Worm (Caenorhabditis elegans) whole organism, mixed stage, embryonic: Measurements from ENCODE around the gene rif-1.1.

Experiments used
- M03D4.4 ChIP-seq: sonication (generic microtip); optimal IDR thresholded peaks from 2 replicates; lab custom pipeline; 2017; ENCODE audit warnings: mild to moderate bottlenecking, missing genetic modification characterization, missing compliant biosample characterization
- blmp-1 ChIP-seq: fragments of 150-350 bp; optimal IDR thresholded peaks from 2 replicates; lab custom pipeline; 2014; ENCODE audit warnings: missing biosample characterization, missing genetic modification characterization
- ceh-43 ChIP-seq: fragments of 200-800 bp; sonication (Bioruptor generic); optimal IDR thresholded peaks from 2 replicates; lab custom pipeline; 2018; ENCODE audit warnings: mild to moderate bottlenecking, missing genetic modification characterization, moderate library complexity, missing compliant biosample characterization
- ceh-83 ChIP-seq: fragments of 200-800 bp; sonication (Bioruptor generic); optimal IDR thresholded peaks from 2 replicates; lab custom pipeline; 2018; ENCODE audit warnings: mild to moderate bottlenecking, missing genetic modification characterization, missing compliant biosample characterization
- ces-1 ChIP-seq: fragments of 150-350 bp; optimal IDR thresholded peaks from 2 replicates; lab custom pipeline; 2014; ENCODE audit warnings: missing biosample characterization, missing genetic modification reagents, missing genetic modification characterization
- drap-1 ChIP-seq: fragments of 200-800 bp; sonication (Bioruptor generic); optimal IDR thresholded peaks from 3 replicates; lab custom pipeline; 2018; ENCODE audit warnings: mild to moderate bottlenecking, missing genetic modification characterization, missing compliant biosample characterization
- elt-1 ChIP-seq: sonication (generic microtip); optimal IDR thresholded peaks from 2 replicates; lab custom pipeline; 2017; ENCODE audit warnings: missing genetic modification characterization, mild to moderate bottlenecking, missing compliant biosample characterization, antibody characterized with exemption, moderate library complexity, borderline replicate concordance; ENCODE audit not compliant: insufficient read depth
- elt-3 ChIP-seq: fragments of 150-350 bp; optimal IDR thresholded peaks from 2 replicates; lab custom pipeline; 2014; ENCODE audit warnings: missing biosample characterization, missing genetic modification characterization
- flh-1 ChIP-seq: fragments of 200-800 bp; sonication (Bioruptor generic); optimal IDR thresholded peaks from 2 replicates; lab custom pipeline; 2018; ENCODE audit warnings: mild to moderate bottlenecking, missing genetic modification characterization, moderate library complexity, missing compliant biosample characterization
- ham-2 ChIP-seq: fragments of 200-800 bp; sonication (Bioruptor generic); optimal IDR thresholded peaks from 2 replicates; lab custom pipeline; 2018; ENCODE audit warnings: mild to moderate bottlenecking, missing genetic modification characterization, missing compliant biosample characterization
- hlh-1 ChIP-seq: fragments of 150-350 bp; optimal IDR thresholded peaks from 2 replicates; lab custom pipeline; 2014; ENCODE audit warnings: missing biosample characterization, missing genetic modification reagents, missing genetic modification characterization
- lin-13 ChIP-seq: fragments of 150-350 bp; optimal IDR thresholded peaks from 2 replicates; lab custom pipeline; 2014; ENCODE audit warnings: missing biosample characterization, missing genetic modification characterization
- lin-32 ChIP-seq: fragments of 200-800 bp; sonication (Bioruptor generic); optimal IDR thresholded peaks from 2 replicates; lab custom pipeline; 2018; ENCODE audit warnings: mild to moderate bottlenecking, missing genetic modification characterization, missing compliant biosample characterization
- lsy-2 ChIP-seq: fragments of 150-350 bp; optimal IDR thresholded peaks from 2 replicates; lab custom pipeline; 2014; ENCODE audit warnings: missing biosample characterization, missing genetic modification characterization
- mab-5 ChIP-seq: fragments of 150-350 bp; optimal IDR thresholded peaks from 2 replicates; lab custom pipeline; 2014; ENCODE audit warnings: missing biosample characterization, missing genetic modification characterization
- mep-1 ChIP-seq: fragments of 150-350 bp; optimal IDR thresholded peaks from 2 replicates; lab custom pipeline; 2017; ENCODE audit warnings: missing biosample characterization, missing genetic modification reagents, missing genetic modification characterization, inconsistent platforms
- mls-2 ChIP-seq: sonication (generic microtip); optimal IDR thresholded peaks from 2 replicates; lab custom pipeline; 2016; ENCODE audit warnings: mild to moderate bottlenecking, missing genetic modification characterization, moderate library complexity, missing compliant biosample characterization
- nhr-237 ChIP-seq: fragments of 150-350 bp; optimal IDR thresholded peaks from 2 replicates; lab custom pipeline; 2014; ENCODE audit warnings: missing biosample characterization, missing genetic modification characterization
- nhr-28 ChIP-seq: fragments of 150-350 bp; optimal IDR thresholded peaks from 2 replicates; lab custom pipeline; 2014; ENCODE audit warnings: missing biosample characterization, missing genetic modification characterization
- nhr-76 ChIP-seq: sonication (generic microtip); optimal IDR thresholded peaks from 2 replicates; lab custom pipeline; 2017; ENCODE audit warnings: missing biosample characterization, missing genetic modification characterization
- pha-4 ChIP-seq: fragments of 150-350 bp; optimal IDR thresholded peaks from 2 replicates; lab custom pipeline; 2018; ENCODE audit warnings: missing biosample characterization, missing genetic modification reagents, missing genetic modification characterization
- snpc-4 ChIP-seq: fragments of 150-350 bp; optimal IDR thresholded peaks from 2 replicates; lab custom pipeline; 2014; ENCODE audit warnings: missing biosample characterization, missing genetic modification characterization
- sptf-1 ChIP-seq: sonication (generic microtip); optimal IDR thresholded peaks from 2 replicates; lab custom pipeline; 2017; ENCODE audit warnings: mild to moderate bottlenecking, missing genetic modification characterization, moderate library complexity, missing compliant biosample characterization
- tbx-8 ChIP-seq: fragments of 200-800 bp; sonication (Bioruptor generic); optimal IDR thresholded peaks from 2 replicates; lab custom pipeline; 2018; ENCODE audit warnings: mild to moderate bottlenecking, missing genetic modification characterization, moderate library complexity, missing compliant biosample characterization
- unc-120 ChIP-seq: sonication (generic microtip); optimal IDR thresholded peaks from 2 replicates; lab custom pipeline; 2017; ENCODE audit warnings: missing genetic modification characterization, missing compliant biosample characterization; ENCODE audit not compliant: poor library complexity, severe bottlenecking
- unc-39 ChIP-seq: fragments of 150-350 bp; optimal IDR thresholded peaks from 2 replicates; lab custom pipeline; 2014; ENCODE audit warnings: missing biosample characterization, missing genetic modification characterization
- unc-62 ChIP-seq: fragments of 150-350 bp; optimal IDR thresholded peaks from 2 replicates; lab custom pipeline; 2014; ENCODE audit warnings: missing biosample characterization, missing genetic modification reagents, missing genetic modification characterization
- zip-8 ChIP-seq: fragments of 150-350 bp; optimal IDR thresholded peaks from 2 replicates; lab custom pipeline; 2014; ENCODE audit warnings: missing biosample characterization, missing genetic modification characterization

rif-1.1 gene

ce11 chrIV:17463108-17463608 lies 2.1 kb upstream of the rif-1.1 start, which contains the start of gene F11E6.10:
Gene F11E6.10, minus strand, starts transcription at chrIV:17463158.
- TF ChIP-seq ham-2 (GFP tag; lab: Kevin White, UChicago) (no peak), unc-62 (GFP tag; lab: Kevin White, UChicago) (no peak), lin-32 (GFP tag; lab: Kevin White, UChicago) (no peak), tbx-8 (GFP tag; lab: Kevin White, UChicago) (no peak), ces-1 (GFP tag; lab: Kevin White, UChicago) (no peak), sptf-1 (tag; lab: Kevin White, UChicago) (no peak), unc-39 (tag; lab: Kevin White, UChicago) (no peak)

- TF ChIP-seq ceh-83 (GFP tag; lab: Kevin White, UChicago) = no peak
- no peak for TF ChIP-seq ceh-43 (GFP tag; lab: Kevin White, UChicago)
- TF ChIP-seq mep-1 (tag; lab: Kevin White, UChicago) = no peak
- TF ChIP-seq nhr-28 = no peak
- TF ChIP-seq hlh-1 (tag; lab: Kevin White, UChicago) = no peak
- TF ChIP-seq blmp-1 = no peak
- no peak for TF ChIP-seq mab-5
- no peak for TF ChIP-seq lin-13
- no peak for TF ChIP-seq lin-32 (GFP tag; lab: Kevin White, UChicago)
- no peak for TF ChIP-seq zip-8 (tag; lab: Kevin White, UChicago)
- no peak for TF ChIP-seq nhr-237 (tag; lab: Kevin White, UChicago)
- TF ChIP-seq lsy-2 (tag; lab: Kevin White, UChicago) = no peak
- TF ChIP-seq M03D4.4 (tag; lab: Kevin White, UChicago) = no peak
- no peak for TF ChIP-seq unc-39 (tag; lab: Kevin White, UChicago)
- TF ChIP-seq pha-4 = no peak
These were observed 7.1 kb downstream of the rif-1.1 start for ce11 chrIV:17453996-17454395.

ce11 chrIV:17453200-17453599 lies 7.9 kb downstream of the rif-1.1 start:
- no peak for TF ChIP-seq ces-1 (GFP tag; lab: Kevin White, UChicago)
- no peak for TF ChIP-seq ceh-83 (GFP tag; lab: Kevin White, UChicago)
- peak; percentile 37 for TF ChIP-seq ham-2 (GFP tag; lab: Kevin White, UChicago)
- TF ChIP-seq M03D4.4 (tag; lab: Kevin White, UChicago) = no peak
- TF ChIP-seq blmp-1 = peak; percentile 1
- no peak for TF ChIP-seq unc-120
- TF ChIP-seq elt-1 (tag; lab: Kevin White, UChicago) = no peak
- TF ChIP-seq tbx-8 (GFP tag; lab: Kevin White, UChicago) = no peak
- no peak for TF ChIP-seq snpc-4 (tag; lab: Kevin White, UChicago)
- TF ChIP-seq, all 35 proteins: peak for 2

ce11 chrIV:17450443-17450842 lies 10.6 kb downstream of the rif-1.1 start, which contains the start of gene F11E6.8:
Gene F11E6.8, minus strand, starts transcription at chrIV:17450543.
- TF ChIP-seq lin-32 (GFP tag; lab: Kevin White, UChicago) (no peak), nhr-76 (no peak), ceh-43 (GFP tag; lab: Kevin White, UChicago) (no peak), unc-120 (no peak), unc-39 (tag; lab: Kevin White, UChicago) (no peak), elt-3 (tag; lab: Kevin White, UChicago) (no peak), snpc-4 (tag; lab: Kevin White, UChicago) (no peak), ces-1 (GFP tag; lab: Kevin White, UChicago) (no peak), mls-2 (tag; lab: Kevin White, UChicago) (no peak), ceh-83 (GFP tag; lab: Kevin White, UChicago) (no peak), nhr-28 (no peak), drap-1 (GFP tag; lab: Kevin White, UChicago) (no peak), mep-1 (tag; lab: Kevin White, UChicago) (no peak)
- TF ChIP-seq, all 35 proteins: peak for 0

DNA sequence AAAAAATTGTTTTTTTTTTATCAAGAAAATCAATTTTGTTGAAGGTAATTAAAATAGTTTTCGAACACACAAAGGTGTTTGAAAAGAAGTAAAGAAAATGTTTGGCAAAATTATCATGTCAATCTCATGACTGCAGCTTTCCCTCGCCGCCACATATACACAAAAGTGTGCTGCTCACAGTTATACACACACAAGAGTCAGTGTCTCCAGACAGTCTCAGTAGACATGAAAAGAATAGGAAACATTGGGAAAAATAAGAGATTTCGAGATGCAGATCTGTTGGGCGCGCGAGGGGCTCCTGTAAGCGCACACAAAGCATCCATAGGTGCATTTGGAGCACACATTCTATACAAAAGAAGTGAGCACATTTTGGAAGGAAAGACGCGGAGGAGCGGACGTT lies 12.8 kb downstream of the rif-1.1 start:
- no peak for TF ChIP-seq mep-1 (tag; lab: Kevin White, UChicago)
- TF ChIP-seq unc-120 = no peak
- no peak for TF ChIP-seq flh-1 (GFP tag; lab: Kevin White, UChicago)
- no peak for TF ChIP-seq elt-3 (tag; lab: Kevin White, UChicago)
- TF ChIP-seq lsy-2 (tag; lab: Kevin White, UChicago) = no peak
- TF ChIP-seq ceh-83 (GFP tag; lab: Kevin White, UChicago) = no peak
- TF ChIP-seq ces-1 (GFP tag; lab: Kevin White, UChicago) = no peak
- TF ChIP-seq nhr-28 = no peak
- no peak for TF ChIP-seq blmp-1
- TF ChIP-seq sptf-1 (tag; lab: Kevin White, UChicago) = no peak
